Worm (Caenorhabditis elegans) whole organism, L3 larva: ENCODE results near the gene cwp-4.

Source experiments
- aly-2 ChIP-seq: fragments of 150-350 bp; optimal IDR thresholded peaks from 2 replicates; lab custom pipeline; 2014; ENCODE audit warnings: missing biosample characterization, missing genetic modification characterization
- ceh-82 ChIP-seq: fragments of 150-350 bp; optimal IDR thresholded peaks from 2 replicates; lab custom pipeline; 2014; ENCODE audit warnings: missing biosample characterization, missing genetic modification characterization
- daf-12 ChIP-seq: fragments of 150-350 bp; optimal IDR thresholded peaks from 2 replicates; lab custom pipeline; 2014; ENCODE audit warnings: missing biosample characterization, missing genetic modification reagents, missing genetic modification characterization
- fos-1 ChIP-seq: fragments of 150-350 bp; optimal IDR thresholded peaks from 2 replicates; lab custom pipeline; 2014; ENCODE audit warnings: missing biosample characterization, missing genetic modification characterization
- jun-1 ChIP-seq: fragments of 150-350 bp; optimal IDR thresholded peaks from 2 replicates; lab custom pipeline; 2014; ENCODE audit warnings: missing biosample characterization, missing genetic modification reagents, missing genetic modification characterization
- nhr-11 ChIP-seq: fragments of 150-350 bp; optimal IDR thresholded peaks from 2 replicates; lab custom pipeline; 2014; ENCODE audit warnings: missing biosample characterization, missing genetic modification characterization
- nhr-76 ChIP-seq: fragments of 150-350 bp; sonication (generic microtip); optimal IDR thresholded peaks from 5 replicates; lab custom pipeline; 2014; ENCODE audit warnings: missing biosample characterization, missing genetic modification characterization
- nhr-77 ChIP-seq: fragments of 150-350 bp; optimal IDR thresholded peaks from 2 replicates; lab custom pipeline; 2014; ENCODE audit warnings: missing biosample characterization, missing genetic modification characterization
- ztf-11 ChIP-seq: fragments of 150-350 bp; optimal IDR thresholded peaks from 2 replicates; lab custom pipeline; 2014; ENCODE audit warnings: missing biosample characterization, missing genetic modification characterization

DNA sequence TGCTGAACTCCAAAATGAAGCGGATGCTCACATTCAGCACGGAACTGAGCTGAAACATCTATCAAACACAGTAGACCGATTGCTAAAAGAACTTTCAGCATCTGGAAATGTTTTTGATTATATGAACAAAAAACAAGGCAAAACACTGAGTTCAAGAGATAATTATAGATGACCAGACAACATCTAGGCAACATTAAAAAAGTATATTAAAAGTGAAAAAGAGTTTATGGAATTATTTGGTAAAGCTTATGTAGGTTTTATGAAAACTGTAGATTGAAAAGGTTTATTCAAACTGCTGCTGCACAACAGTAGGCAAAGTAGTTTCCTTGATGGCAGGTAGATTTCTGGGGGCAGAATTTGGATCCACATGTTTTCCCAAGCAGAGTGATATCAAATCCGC lies 17.1 kb upstream of the cwp-4 start, which contains the start of gene K11D12.7:
- TF ChIP-seq nhr-76 (tag; lab: Kevin White, UChicago) (no peak), nhr-77 (no peak), ceh-82 (no peak), daf-12 (no peak), nhr-11 (no peak), fos-1 (tag; lab: Kevin White, UChicago) (no peak), aly-2 (tag; lab: Kevin White, UChicago) (no peak), jun-1 (tag; lab: Kevin White, UChicago) (no peak), ztf-11 (tag; lab: Kevin White, UChicago) (no peak)
